Worm (Caenorhabditis elegans) whole organism, young adult: ENCODE results near the gene Y17G7B.23.

Experiments used
- B0035.1 ChIP-seq: sonication (generic microtip); optimal IDR thresholded peaks from 2 replicates; lab custom pipeline; 2016; ENCODE audit warnings: missing genetic modification characterization, mild to moderate bottlenecking, missing compliant biosample characterization, missing genotype, missing genetic modification reagents
- B0261.1 ChIP-seq: sonication (generic microtip); optimal IDR thresholded peaks from 2 replicates; lab custom pipeline; 2016; ENCODE audit warnings: mild to moderate bottlenecking, missing genetic modification characterization, moderate library complexity, missing compliant biosample characterization
- B0336.3 ChIP-seq: fragments of 200-800 bp; sonication (Bioruptor generic); IDR thresholded peaks from 2 replicates; pipeline ENCODE4 v1.3.6; 2022; ENCODE audit warnings: missing genetic modification characterization, missing compliant biosample characterization
- C06A6.2 ChIP-seq: fragments of 200-800 bp; sonication (Bioruptor generic); conservative IDR thresholded peaks from 2 replicates; pipeline ENCODE4 v1.3.6; 2022; ENCODE audit warnings: missing genetic modification characterization, missing compliant biosample characterization
- D2030.7 ChIP-seq: fragments of 200-800 bp; sonication (Bioruptor generic); IDR thresholded peaks from 2 replicates; pipeline ENCODE4 v1.3.6; 2022; ENCODE audit warnings: missing genetic modification reagents, missing genetic modification characterization, missing compliant biosample characterization
- F39B2.1 ChIP-seq: fragments of 200-800 bp; sonication (Bioruptor generic); IDR thresholded peaks from 2 replicates; pipeline ENCODE4 v1.3.6; 2022; ENCODE audit warnings: missing genetic modification reagents, missing genetic modification characterization, missing compliant biosample characterization
- F49E8.2 ChIP-seq: sonication (generic microtip); optimal IDR thresholded peaks from 3 replicates; lab custom pipeline; 2017; ENCODE audit warnings: missing genetic modification characterization, mild to moderate bottlenecking, missing compliant biosample characterization, antibody characterized with exemption, moderate library complexity; ENCODE audit not compliant: insufficient read depth
- F55B11.4 ChIP-seq: sonication (generic microtip); optimal IDR thresholded peaks from 2 replicates; lab custom pipeline; 2016; ENCODE audit warnings: missing compliant biosample characterization, missing genetic modification characterization, borderline replicate concordance; ENCODE audit not compliant: insufficient read depth
- K12H6.12 ChIP-seq: fragments of 200-800 bp; sonication (Bioruptor generic); optimal IDR thresholded peaks from 2 replicates; lab custom pipeline; 2018; ENCODE audit warnings: mild to moderate bottlenecking, missing genetic modification characterization, missing compliant biosample characterization
- T07F8.4 ChIP-seq: sonication (generic microtip); optimal IDR thresholded peaks from 2 replicates; lab custom pipeline; 2016; ENCODE audit warnings: mild to moderate bottlenecking, missing genetic modification characterization, moderate library complexity, missing compliant biosample characterization
- Y56A3A.18 ChIP-seq: fragments of 200-800 bp; sonication (Bioruptor generic); IDR thresholded peaks from 2 replicates; pipeline ENCODE4 v1.3.6; 2022; ENCODE audit warnings: missing genetic modification reagents, missing genetic modification characterization, missing compliant biosample characterization
- Y67H2A.10 ChIP-seq: fragments of 200-800 bp; sonication (Bioruptor generic); conservative IDR thresholded peaks from 2 replicates; pipeline ENCODE4 v1.3.6; 2022; ENCODE audit warnings: missing genetic modification reagents, missing genetic modification characterization, missing compliant biosample characterization
- akir-1 ChIP-seq: fragments of 200-800 bp; sonication (Bioruptor generic); optimal IDR thresholded peaks from 2 replicates; lab custom pipeline; 2018; ENCODE audit warnings: mild to moderate bottlenecking, missing genetic modification characterization, moderate library complexity, missing compliant biosample characterization
- ama-1 ChIP-seq, 3 experiments: fragments of 150-350 bp in 1 of 3; sonication (generic microtip) in 2 of 3; optimal IDR thresholded peaks; 2 replicates each; lab custom pipeline; 2014 to 2018; ENCODE audit warnings: missing biosample characterization in 2 of 3, missing genetic modification characterization in 2 of 3, missing genetic modification reagents in 2 of 3
- atf-7 ChIP-seq: sonication (generic microtip); optimal IDR thresholded peaks from 2 replicates; lab custom pipeline; 2017; ENCODE audit warnings: mild to moderate bottlenecking, missing genetic modification characterization, missing compliant biosample characterization
- athp-1 ChIP-seq: sonication (generic microtip); optimal IDR thresholded peaks from 2 replicates; lab custom pipeline; 2017; ENCODE audit warnings: mild to moderate bottlenecking, missing genetic modification characterization, missing compliant biosample characterization
- attf-3 ChIP-seq: fragments of 200-800 bp; sonication (Bioruptor generic); conservative IDR thresholded peaks from 2 replicates; pipeline ENCODE4 v1.3.6; 2022; ENCODE audit warnings: missing genetic modification reagents, missing genetic modification characterization, missing compliant biosample characterization
- attf-5 ChIP-seq: fragments of 200-800 bp; sonication (Bioruptor generic); optimal IDR thresholded peaks from 2 replicates; lab custom pipeline; 2018; ENCODE audit warnings: mild to moderate bottlenecking, missing genetic modification characterization, missing compliant biosample characterization
- cebp-1 ChIP-seq, 2 experiments: fragments of 200-800 bp in 1 of 2; sonication (Bioruptor generic) in 1 of 2; sonication (generic microtip) in 1 of 2; IDR thresholded peaks in 1 of 2; optimal IDR thresholded peaks in 1 of 2; 2 replicates each; pipeline versions ENCODE4 v1.3.6 to Lab custom; 2017 to 2022; ENCODE audit warnings: missing compliant biosample characterization in 2 of 2, missing genetic modification characterization in 2 of 2, mild to moderate bottlenecking in 1 of 2, missing genetic modification reagents in 1 of 2, moderate library complexity in 1 of 2
- cebp-2 ChIP-seq: fragments of 200-800 bp; sonication (Bioruptor generic); IDR thresholded peaks from 2 replicates; pipeline ENCODE4 v1.3.6; 2022; ENCODE audit warnings: missing genetic modification characterization, missing compliant biosample characterization
- ceh-27 ChIP-seq: fragments of 200-800 bp; sonication (Bioruptor generic); optimal IDR thresholded peaks from 2 replicates; lab custom pipeline; 2018; ENCODE audit warnings: mild to moderate bottlenecking, missing genetic modification characterization, moderate library complexity, missing compliant biosample characterization
- chd-7 ChIP-seq: sonication (generic microtip); optimal IDR thresholded peaks from 2 replicates; lab custom pipeline; 2016; ENCODE audit warnings: mild to moderate bottlenecking, missing genetic modification characterization, moderate library complexity, missing compliant biosample characterization
- die-1 ChIP-seq: sonication (generic microtip); optimal IDR thresholded peaks from 2 replicates; lab custom pipeline; 2016; ENCODE audit warnings: missing genotype, mild to moderate bottlenecking, missing genetic modification characterization, missing compliant biosample characterization
- dox-1 ChIP-seq: fragments of 200-800 bp; sonication (Bioruptor generic); IDR thresholded peaks from 2 replicates; pipeline ENCODE4 v1.3.6; 2022; ENCODE audit warnings: missing genetic modification reagents, missing genetic modification characterization, missing compliant biosample characterization
- egl-18 ChIP-seq: fragments of 200-800 bp; sonication (Bioruptor generic); IDR thresholded peaks from 2 replicates; pipeline ENCODE4 v1.3.6; 2022; ENCODE audit warnings: missing genetic modification reagents, missing genetic modification characterization, missing compliant biosample characterization
- egrh-3 ChIP-seq: fragments of 200-800 bp; sonication (Bioruptor generic); IDR thresholded peaks from 2 replicates; pipeline ENCODE4 v1.3.6; 2022; ENCODE audit warnings: missing genetic modification reagents, missing genetic modification characterization, missing compliant biosample characterization
- gei-17 ChIP-seq: fragments of 200-800 bp; sonication (Bioruptor generic); optimal IDR thresholded peaks from 2 replicates; lab custom pipeline; 2018; ENCODE audit warnings: mild to moderate bottlenecking, missing genetic modification characterization, missing compliant biosample characterization
- him-1 ChIP-seq: sonication (generic microtip); optimal IDR thresholded peaks from 2 replicates; lab custom pipeline; 2016; ENCODE audit warnings: missing genotype, missing genetic modification reagents, missing genetic modification characterization, missing compliant biosample characterization
- hlh-26 ChIP-seq: fragments of 200-800 bp; sonication (Bioruptor generic); conservative IDR thresholded peaks from 2 replicates; pipeline ENCODE4 v1.3.6; 2022; ENCODE audit warnings: missing genetic modification reagents, missing genetic modification characterization, missing compliant biosample characterization
- hmg-20 ChIP-seq: fragments of 200-800 bp; sonication (Bioruptor generic); IDR thresholded peaks from 2 replicates; pipeline ENCODE4 v1.3.6; 2022; ENCODE audit warnings: missing genetic modification reagents, missing genetic modification characterization, missing compliant biosample characterization
- let-526 ChIP-seq: fragments of 200-800 bp; sonication (Bioruptor generic); IDR thresholded peaks from 2 replicates; pipeline ENCODE4 v1.3.6; 2022; ENCODE audit warnings: missing genetic modification reagents, missing genetic modification characterization, missing compliant biosample characterization
- lin-35 ChIP-seq, 3 experiments: fragments of 150-350 bp in 2 of 3; sonication (generic microtip) in 1 of 3; optimal IDR thresholded peaks; 2 replicates each; lab custom pipeline; 2014 to 2018; ENCODE audit warnings: missing biosample characterization in 3 of 3, missing genetic modification characterization in 3 of 3, missing genetic modification reagents in 3 of 3
- lin-40 ChIP-seq: sonication (generic microtip); optimal IDR thresholded peaks from 2 replicates; lab custom pipeline; 2016; ENCODE audit warnings: missing genetic modification characterization, mild to moderate bottlenecking, missing compliant biosample characterization, missing genotype, missing genetic modification reagents
- madf-8 ChIP-seq: fragments of 200-800 bp; sonication (Bioruptor generic); conservative IDR thresholded peaks from 2 replicates; pipeline ENCODE4 v1.3.6; 2022; ENCODE audit warnings: missing genetic modification reagents, missing genetic modification characterization, missing compliant biosample characterization
- mel-28 ChIP-seq: sonication (generic microtip); optimal IDR thresholded peaks from 2 replicates; lab custom pipeline; 2016; ENCODE audit warnings: borderline replicate concordance, mild to moderate bottlenecking, missing genetic modification characterization, missing compliant biosample characterization
- mxl-1 ChIP-seq: sonication (generic microtip); optimal IDR thresholded peaks from 2 replicates; lab custom pipeline; 2016; ENCODE audit warnings: missing genetic modification characterization, missing compliant biosample characterization
- nfya-2 ChIP-seq: fragments of 200-800 bp; sonication (Bioruptor generic); IDR thresholded peaks from 2 replicates; pipeline ENCODE4 v1.3.6; 2022; ENCODE audit warnings: missing genetic modification reagents, missing genetic modification characterization, missing compliant biosample characterization
- nhr-80 ChIP-seq: sonication (generic microtip); optimal IDR thresholded peaks from 2 replicates; lab custom pipeline; 2016; ENCODE audit warnings: missing genetic modification characterization, missing compliant biosample characterization
- pbrm-1 ChIP-seq: fragments of 200-800 bp; sonication (Bioruptor generic); IDR thresholded peaks from 2 replicates; pipeline ENCODE4 v1.3.6; 2022; ENCODE audit warnings: missing genetic modification reagents, missing genetic modification characterization, missing compliant biosample characterization
- somi-1 ChIP-seq: fragments of 200-800 bp; sonication (Bioruptor generic); optimal IDR thresholded peaks from 2 replicates; lab custom pipeline; 2018; ENCODE audit warnings: mild to moderate bottlenecking, missing genetic modification characterization, missing compliant biosample characterization
- xnd-1 ChIP-seq: sonication (generic microtip); optimal IDR thresholded peaks from 2 replicates; lab custom pipeline; 2016; ENCODE audit warnings: missing genotype, missing genetic modification reagents, missing genetic modification characterization, missing compliant biosample characterization
- ztf-25 ChIP-seq: fragments of 200-800 bp; sonication (Bioruptor generic); IDR thresholded peaks from 2 replicates; pipeline ENCODE4 v1.3.6; 2022; ENCODE audit warnings: missing genetic modification reagents, missing genetic modification characterization, missing compliant biosample characterization
- ztf-26 ChIP-seq: sonication (generic microtip); optimal IDR thresholded peaks from 2 replicates; lab custom pipeline; 2017; ENCODE audit warnings: missing genetic modification characterization, missing compliant biosample characterization
- ztf-28 ChIP-seq: fragments of 200-800 bp; sonication (Bioruptor generic); IDR thresholded peaks from 2 replicates; pipeline ENCODE4 v1.3.6; 2022; ENCODE audit warnings: missing genetic modification reagents, missing genetic modification characterization, missing compliant biosample characterization
- ztf-3 ChIP-seq: fragments of 200-800 bp; sonication (Bioruptor generic); optimal IDR thresholded peaks from 2 replicates; lab custom pipeline; 2018; ENCODE audit warnings: mild to moderate bottlenecking, missing genetic modification characterization, missing compliant biosample characterization
- ztf-6 ChIP-seq: fragments of 200-800 bp; sonication (Bioruptor generic); IDR thresholded peaks from 2 replicates; pipeline ENCODE4 v1.3.6; 2022; ENCODE audit warnings: missing genetic modification reagents, missing genetic modification characterization, missing compliant biosample characterization

Y17G7B.23 gene

ce11 chrII:11958793-11959574, 40.0 kb upstream of the Y17G7B.23 start (continued):
- TF ChIP-seq cebp-2 (no peak), pbrm-1 (GFP tag; lab: Robert Waterston, UW) (peak; percentile 42; the same call in 1 of the 2 replicates), F39B2.1 (GFP tag; lab: Robert Waterston, UW) (no peak), athp-1 (no peak), ztf-28 (GFP tag; lab: Robert Waterston, UW) (no peak), ceh-27 (peak; percentile 56), attf-5 (GFP tag; lab: Kevin White, UChicago) (peak; percentile 18), ztf-3 (GFP tag; lab: Kevin White, UChicago) (no peak), mxl-1 (tag; lab: Kevin White, UChicago) (no peak), Y56A3A.18 (GFP tag; lab: Robert Waterston, UW) (no peak), dox-1 (GFP tag; lab: Robert Waterston, UW) (no peak), akir-1 (GFP tag; lab: Kevin White, UChicago) (no peak), F55B11.4 (no peak), ztf-6 (GFP tag; lab: Robert Waterston, UW) (no peak), egl-18 (GFP tag; lab: Robert Waterston, UW) (no peak), gei-17 (GFP tag; lab: Kevin White, UChicago) (no peak), ama-1 (optimal IDR thresholded peaks at IDR 0.05; lab: Kevin White, UChicago) (no peak), ama-1 (GFP tag; optimal IDR thresholded peaks at IDR 0.05; lab: Kevin White, UChicago) (peak in 1 of 2 experiments; percentile 37), chd-7 (tag; lab: Kevin White, UChicago) (no peak), B0261.1 (tag; lab: Kevin White, UChicago) (peak; percentile 81), cebp-1 (GFP tag; IDR thresholded peaks at IDR 0.05; lab: Robert Waterston, UW) (no peak), cebp-1 (tag; optimal IDR thresholded peaks at IDR 0.05; lab: Kevin White, UChicago) (no peak), K12H6.12 (peak; percentile 12), ztf-26 (peak; percentile 17), B0035.1 (tag; lab: Kevin White, UChicago) (no peak), him-1 (tag; lab: Kevin White, UChicago) (peak; percentile 53), nfya-2 (no peak), madf-8 (GFP tag; lab: Robert Waterston, UW) (no peak), F49E8.2 (peak; percentile 32), Y67H2A.10 (GFP tag; lab: Robert Waterston, UW) (no peak), hmg-20 (GFP tag; lab: Robert Waterston, UW) (no peak), B0336.3 (GFP tag; lab: Robert Waterston, UW) (no peak), lin-40 (tag; lab: Kevin White, UChicago) (peak; percentile 48), mel-28 (tag; lab: Kevin White, UChicago) (no peak), die-1 (tag; lab: Kevin White, UChicago) (peak; percentile 49), atf-7 (tag; lab: Kevin White, UChicago) (no peak), lin-35 (GFP tag; optimal IDR thresholded peaks at IDR 0.05; lab: Kevin White, UChicago) (peak in 1 of 3 experiments; percentile 5), somi-1 (GFP tag; lab: Kevin White, UChicago) (no peak), nhr-80 (tag; lab: Kevin White, UChicago) (peak; percentile 8), D2030.7 (peak; percentile 63; the same call in 1 of the 2 replicates), ztf-25 (GFP tag; lab: Robert Waterston, UW) (0 out of 2 replicates have a peak, but pooled peaks have one; percentile 24), attf-3 (GFP tag; lab: Robert Waterston, UW) (0 out of 2 replicates have a peak, but pooled peaks have one; percentile 40), T07F8.4 (no peak), let-526 (GFP tag; lab: Robert Waterston, UW) (no peak), egrh-3 (no peak), hlh-26 (GFP tag; lab: Robert Waterston, UW) (no peak), C06A6.2 (GFP tag; lab: Robert Waterston, UW) (no peak), xnd-1 (tag; lab: Kevin White, UChicago) (no peak)
